Worm (Caenorhabditis elegans) whole organism, L3 larva: Measurements from ENCODE around the gene T20D3.5.
A peak's percentile ranks its signal among the peaks of the same experiment; 100 is the strongest.

Experiments
- R02D3.7 ChIP-seq: fragments of 150-350 bp; optimal IDR thresholded peaks from 2 replicates; lab custom pipeline; 2014; ENCODE audit warnings: missing biosample characterization, missing genetic modification characterization
- ZK546.5 ChIP-seq: sonication (generic microtip); optimal IDR thresholded peaks from 2 replicates; lab custom pipeline; 2017; ENCODE audit warnings: missing biosample characterization, missing genetic modification characterization
- aly-2 ChIP-seq: fragments of 150-350 bp; optimal IDR thresholded peaks from 2 replicates; lab custom pipeline; 2014; ENCODE audit warnings: missing biosample characterization, missing genetic modification characterization
- ama-1 ChIP-seq: fragments of 150-350 bp; optimal IDR thresholded peaks from 2 replicates; lab custom pipeline; 2018
- ceh-16 ChIP-seq: sonication (generic microtip); optimal IDR thresholded peaks from 2 replicates; lab custom pipeline; 2017; ENCODE audit warnings: missing biosample characterization, missing genetic modification characterization
- ceh-28 ChIP-seq: fragments of 150-350 bp; optimal IDR thresholded peaks from 2 replicates; lab custom pipeline; 2014; ENCODE audit warnings: missing biosample characterization, missing genetic modification reagents, missing genetic modification characterization
- ceh-9 ChIP-seq: sonication (generic microtip); optimal IDR thresholded peaks from 2 replicates; lab custom pipeline; 2018; ENCODE audit warnings: missing biosample characterization, missing genetic modification characterization
- daf-12 ChIP-seq: fragments of 150-350 bp; optimal IDR thresholded peaks from 2 replicates; lab custom pipeline; 2014; ENCODE audit warnings: missing biosample characterization, missing genetic modification reagents, missing genetic modification characterization
- egl-5 ChIP-seq: fragments of 150-350 bp; optimal IDR thresholded peaks from 2 replicates; lab custom pipeline; 2017; ENCODE audit warnings: missing biosample characterization, missing genetic modification reagents, missing genetic modification characterization, inconsistent platforms
- elt-1 ChIP-seq: fragments of 150-350 bp; optimal IDR thresholded peaks from 2 replicates; lab custom pipeline; 2014; ENCODE audit warnings: missing biosample characterization, missing genetic modification characterization
- elt-2 ChIP-seq: sonication (generic microtip); optimal IDR thresholded peaks from 2 replicates; lab custom pipeline; 2016; ENCODE audit warnings: missing genetic modification reagents, mild to moderate bottlenecking, missing genetic modification characterization, missing compliant biosample characterization
- eor-1 ChIP-seq, 2 experiments: fragments of 150-350 bp; optimal IDR thresholded peaks; 2 replicates each; lab custom pipeline; 2014 to 2018; ENCODE audit warnings: missing biosample characterization in 2 of 2, missing genetic modification characterization in 2 of 2
- fkh-2 ChIP-seq: fragments of 150-350 bp; optimal IDR thresholded peaks from 2 replicates; lab custom pipeline; 2014; ENCODE audit warnings: missing biosample characterization, missing genetic modification reagents, missing genetic modification characterization
- hmg-11 ChIP-seq: sonication (generic microtip); optimal IDR thresholded peaks from 2 replicates; lab custom pipeline; 2016; ENCODE audit warnings: missing genetic modification characterization, missing compliant biosample characterization
- jun-1 ChIP-seq: fragments of 150-350 bp; optimal IDR thresholded peaks from 2 replicates; lab custom pipeline; 2014; ENCODE audit warnings: missing biosample characterization, missing genetic modification reagents, missing genetic modification characterization
- lin-15B ChIP-seq: fragments of 150-350 bp; optimal IDR thresholded peaks from 2 replicates; lab custom pipeline; 2014; ENCODE audit warnings: missing biosample characterization, missing genetic modification characterization
- lin-39 ChIP-seq: fragments of 150-350 bp; optimal IDR thresholded peaks from 2 replicates; lab custom pipeline; 2018; ENCODE audit warnings: missing biosample characterization, missing genetic modification reagents, missing genetic modification characterization
- mml-1 ChIP-seq: fragments of 150-350 bp; sonication (generic microtip); optimal IDR thresholded peaks from 3 replicates; lab custom pipeline; 2014; ENCODE audit warnings: missing biosample characterization, missing genetic modification characterization
- nfya-1 ChIP-seq: sonication (generic microtip); optimal IDR thresholded peaks from 2 replicates; lab custom pipeline; 2017; ENCODE audit warnings: missing genetic modification characterization, mild to moderate bottlenecking, missing compliant biosample characterization, antibody characterized with exemption, moderate library complexity; ENCODE audit not compliant: insufficient read depth
- nhr-12 ChIP-seq: fragments of 150-350 bp; optimal IDR thresholded peaks from 2 replicates; lab custom pipeline; 2014; ENCODE audit warnings: missing biosample characterization, missing genetic modification characterization
- nhr-237 ChIP-seq: fragments of 150-350 bp; optimal IDR thresholded peaks from 2 replicates; lab custom pipeline; 2014; ENCODE audit warnings: missing biosample characterization, missing genetic modification characterization
- nhr-25 ChIP-seq: sonication (generic microtip); optimal IDR thresholded peaks from 2 replicates; lab custom pipeline; 2017; ENCODE audit warnings: missing biosample characterization, missing genetic modification characterization
- nhr-28 ChIP-seq: fragments of 150-350 bp; optimal IDR thresholded peaks from 2 replicates; lab custom pipeline; 2014; ENCODE audit warnings: missing biosample characterization, missing genetic modification characterization
- nhr-43 ChIP-seq: sonication (generic microtip); optimal IDR thresholded peaks from 2 replicates; lab custom pipeline; 2016; ENCODE audit warnings: mild to moderate bottlenecking, missing genetic modification characterization, missing compliant biosample characterization; ENCODE audit not compliant: poor library complexity, severe bottlenecking
- nhr-67 ChIP-seq: fragments of 150-350 bp; optimal IDR thresholded peaks from 2 replicates; lab custom pipeline; 2014; ENCODE audit warnings: missing biosample characterization, missing genetic modification characterization
- nhr-77 ChIP-seq: fragments of 150-350 bp; optimal IDR thresholded peaks from 2 replicates; lab custom pipeline; 2014; ENCODE audit warnings: missing biosample characterization, missing genetic modification characterization
- pha-4 ChIP-seq: fragments of 150-350 bp; optimal IDR thresholded peaks from 2 replicates; lab custom pipeline; 2014; ENCODE audit warnings: missing biosample characterization, missing genetic modification reagents, missing genetic modification characterization
- pqm-1 ChIP-seq: fragments of 150-350 bp; optimal IDR thresholded peaks from 2 replicates; lab custom pipeline; 2017; ENCODE audit warnings: missing biosample characterization, missing genetic modification characterization, inconsistent platforms
- sea-2 ChIP-seq: fragments of 150-350 bp; sonication (generic microtip); optimal IDR thresholded peaks from 4 replicates; lab custom pipeline; 2014; ENCODE audit warnings: missing biosample characterization, missing genetic modification reagents, missing genetic modification characterization
- skn-1 ChIP-seq: fragments of 150-350 bp; optimal IDR thresholded peaks from 2 replicates; lab custom pipeline; 2014; ENCODE audit warnings: missing biosample characterization, missing genetic modification characterization
- snpc-4 ChIP-seq: fragments of 150-350 bp; optimal IDR thresholded peaks from 2 replicates; lab custom pipeline; 2014; ENCODE audit warnings: missing biosample characterization, missing genetic modification characterization
- zag-1 ChIP-seq: fragments of 150-350 bp; optimal IDR thresholded peaks from 2 replicates; lab custom pipeline; 2014; ENCODE audit warnings: missing biosample characterization, missing genetic modification characterization

The T20D3.5 gene

ce11 chrIV:9353728-9354127 lies 16.9 kb downstream of the T20D3.5 start:
- no peak for TF ChIP-seq nhr-67 (tag; lab: Kevin White, UChicago)
- no peak for TF ChIP-seq mml-1 (tag; lab: Kevin White, UChicago)
- no peak for TF ChIP-seq ama-1 (lab: Kevin White, UChicago)
- TF ChIP-seq nhr-25 (tag; lab: Kevin White, UChicago), result no peak
- no peak for TF ChIP-seq lin-15B (tag; lab: Kevin White, UChicago)
- TF ChIP-seq skn-1, result no peak
- no peak for TF ChIP-seq daf-12 (tag; lab: Kevin White, UChicago)
- no peak for TF ChIP-seq nhr-12 (tag; lab: Kevin White, UChicago)
- TF ChIP-seq ceh-16 (tag; lab: Kevin White, UChicago), result no peak

DNA sequence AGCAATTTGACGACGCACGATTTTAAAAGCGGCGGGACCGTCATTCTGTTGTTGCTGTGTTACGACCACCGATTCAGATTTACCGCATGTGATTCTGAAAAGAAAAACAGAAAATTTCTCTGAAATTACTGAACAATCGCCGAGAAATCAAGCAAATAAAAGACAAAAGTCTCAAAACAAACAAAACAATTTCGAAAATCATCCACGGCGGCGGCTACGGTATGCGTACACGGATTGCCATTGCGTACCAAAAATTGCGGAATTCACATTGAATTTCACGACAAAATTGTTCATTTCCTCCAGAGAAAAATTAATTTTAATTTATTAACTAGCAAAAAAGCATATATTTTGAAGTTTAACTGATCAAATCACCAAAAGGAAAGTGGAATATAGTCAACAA lies 29.6 kb downstream of the T20D3.5 start, which contains the start of gene pezo-1:
pezo-1 (minus strand) TSS at position 101 of the 400 bp plus-strand sequence.
- TF ChIP-seq jun-1 (tag; lab: Kevin White, UChicago) (no peak), elt-2 (tag; lab: Kevin White, UChicago) (no peak), lin-15B (tag; lab: Kevin White, UChicago) (no peak), fkh-2 (no peak), R02D3.7 (tag; lab: Kevin White, UChicago) (no peak), skn-1 (no peak), nhr-237 (no peak), aly-2 (tag; lab: Kevin White, UChicago) (no peak), ceh-9 (no peak), nfya-1 (tag; lab: Kevin White, UChicago) (no peak), egl-5 (no peak), nhr-77 (no peak), ama-1 (lab: Kevin White, UChicago) (no peak), nhr-28 (no peak), lin-39 (tag; lab: Kevin White, UChicago) (no peak), daf-12 (tag; lab: Kevin White, UChicago) (no peak), zag-1 (tag; lab: Kevin White, UChicago) (no peak), ceh-28 (no peak), elt-1 (tag; lab: Kevin White, UChicago) (no peak)

DNA sequence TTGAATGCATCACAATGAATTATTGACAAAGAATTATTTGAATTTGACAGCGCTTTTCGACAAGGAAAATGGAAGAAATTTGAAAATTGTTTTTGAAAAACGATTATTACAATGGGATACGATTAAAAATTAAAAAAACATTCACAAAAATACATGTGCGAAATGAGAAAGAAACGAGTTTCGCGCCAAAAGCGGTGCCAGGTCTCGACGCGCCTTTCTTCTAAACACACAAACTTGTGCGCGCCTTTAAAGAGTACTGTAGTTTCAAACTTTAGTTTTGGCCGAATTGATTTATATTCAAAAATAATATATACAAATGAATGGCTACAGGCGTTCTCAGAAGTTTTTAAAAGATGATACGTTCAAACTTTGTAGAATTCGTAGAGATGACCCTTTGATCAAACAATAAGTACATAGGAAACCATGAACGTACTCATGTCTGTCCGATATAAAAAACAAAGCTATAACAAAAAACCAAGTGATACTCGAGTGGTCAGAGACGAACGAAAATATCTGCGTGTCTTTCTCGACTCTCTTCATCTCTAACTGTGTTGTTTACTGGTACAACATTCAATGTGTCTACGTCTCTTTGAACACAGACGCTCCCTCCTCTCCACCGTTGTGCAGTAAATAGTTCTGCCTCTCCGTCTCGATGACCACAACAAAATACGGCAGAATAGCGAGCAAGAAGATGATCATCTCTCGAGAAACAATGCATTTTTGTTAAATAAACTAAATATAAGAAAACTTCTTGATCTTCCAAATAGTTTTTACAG lies 31.2 kb downstream of the T20D3.5 start:
- TF ChIP-seq ama-1 (lab: Kevin White, UChicago) (no peak), pqm-1 (peak; percentile 31), nhr-237 (no peak), R02D3.7 (tag; lab: Kevin White, UChicago) (no peak), snpc-4 (tag; lab: Kevin White, UChicago) (peak; percentile 21), pha-4 (peak; percentile 90), jun-1 (tag; lab: Kevin White, UChicago) (no peak), nhr-67 (tag; lab: Kevin White, UChicago) (no peak)

DNA sequence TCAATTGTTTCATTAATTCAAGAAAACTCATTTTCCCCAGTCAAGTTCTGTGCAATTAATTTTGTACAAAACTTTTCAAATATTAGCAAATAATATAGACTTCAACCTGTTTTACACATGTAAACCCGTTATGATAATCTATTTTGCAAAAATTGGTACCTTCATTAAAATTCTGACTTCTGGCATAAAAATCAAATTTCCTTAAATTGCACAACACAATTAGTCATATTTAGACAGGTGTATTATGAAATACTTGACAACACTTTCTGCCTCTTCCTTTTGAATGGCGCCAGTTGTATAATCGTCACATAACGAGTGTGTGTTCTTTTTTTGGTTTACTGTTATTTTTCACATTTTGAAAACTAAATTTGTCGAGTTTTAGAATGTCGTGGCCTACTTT lies 34.3 kb downstream of the T20D3.5 start, which contains the start of gene fbxc-58:
fbxc-58 (plus strand) TSS at position 383 of the 400 bp plus-strand sequence.
- TF ChIP-seq ZK546.5 (tag; lab: Kevin White, UChicago) (no peak), snpc-4 (tag; lab: Kevin White, UChicago) (no peak), aly-2 (tag; lab: Kevin White, UChicago) (no peak), hmg-11 (tag; lab: Kevin White, UChicago) (no peak), nhr-77 (no peak), sea-2 (no peak), mml-1 (tag; lab: Kevin White, UChicago) (no peak), elt-2 (tag; lab: Kevin White, UChicago) (no peak), nhr-43 (no peak)

DNA sequence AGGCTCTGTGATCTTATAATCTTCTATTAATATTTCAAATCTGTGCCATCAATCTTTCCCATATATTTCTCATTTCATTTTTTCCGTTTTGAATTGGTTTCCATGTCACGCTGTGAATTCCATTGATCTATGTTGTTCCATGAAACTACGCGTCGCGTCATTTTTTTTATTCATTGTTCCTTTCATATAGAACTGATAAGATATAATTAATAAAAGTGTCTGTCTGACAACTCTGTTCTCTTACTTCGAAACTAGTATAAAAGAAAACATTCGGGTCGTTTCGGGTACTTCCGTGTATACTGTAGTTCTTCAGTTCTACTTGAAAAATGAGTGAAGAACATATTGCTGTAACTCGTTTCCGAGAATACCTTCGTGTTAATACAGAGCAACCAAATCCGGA lies 37.7 kb downstream of the T20D3.5 start, which contains the start of gene C10C5.3:
C10C5.3 (plus strand) TSS at position 301 of the 400 bp plus-strand sequence.
- TF ChIP-seq nfya-1 (tag; lab: Kevin White, UChicago), result no peak
- TF ChIP-seq eor-1 (tag; optimal IDR thresholded peaks at IDR 0.05; lab: Kevin White, UChicago), result no peak
- TF ChIP-seq, all 47 proteins: peak for 0
